Worm (Caenorhabditis elegans): ENCODE measurements around the gene gadr-4.

The gadr-4 gene

DNA sequence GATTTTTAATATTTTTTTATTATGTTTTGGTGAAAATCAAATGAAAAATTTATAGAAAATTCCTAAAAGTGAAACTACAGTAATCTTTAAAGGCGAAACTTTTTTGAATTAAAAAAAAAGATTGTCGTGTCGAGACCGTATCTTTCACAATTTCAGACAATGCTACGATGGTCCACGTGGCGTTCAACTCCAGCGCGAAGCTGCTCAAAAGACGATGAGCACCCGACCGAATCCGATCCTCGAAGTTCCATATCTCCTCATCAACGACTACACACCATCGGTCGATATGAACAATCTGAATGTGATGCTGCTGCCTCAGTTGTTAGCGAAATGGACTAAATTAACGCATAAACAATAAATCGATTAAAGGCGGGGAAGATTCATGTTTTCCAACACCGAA lies 19.7 kb downstream of the gadr-4 start:
- TF ChIP-seq lin-32 (GFP tag; optimal IDR thresholded peaks at IDR 0.05) (no peak), tbx-8 (GFP tag; optimal IDR thresholded peaks at IDR 0.05) (no peak), ceh-83 (GFP tag; optimal IDR thresholded peaks at IDR 0.05) (no peak), elt-1 (tag; optimal IDR thresholded peaks at IDR 0.05; ENCODE audit: borderline replicate concordance, insufficient read depth) (no peak), flh-1 (GFP tag; optimal IDR thresholded peaks at IDR 0.05) (no peak), lsy-2 (tag; optimal IDR thresholded peaks at IDR 0.05) (no peak), nhr-12 (tag; optimal IDR thresholded peaks at IDR 0.05) (no peak), unc-120 (tag; optimal IDR thresholded peaks at IDR 0.05; ENCODE audit: poor library complexity, severe bottlenecking) (no peak), ces-1 (GFP tag; optimal IDR thresholded peaks at IDR 0.05) (no peak), ztf-11 (tag; optimal IDR thresholded peaks at IDR 0.05) (no peak), pha-4 (tag; optimal IDR thresholded peaks at IDR 0.05) (no peak), sem-2 (GFP tag; optimal IDR thresholded peaks at IDR 0.05) (no peak), mls-2 (tag; optimal IDR thresholded peaks at IDR 0.05) (no peak), nhr-237 (tag; optimal IDR thresholded peaks at IDR 0.05) (no peak), snpc-4 (tag; optimal IDR thresholded peaks at IDR 0.05) (no peak), ham-2 (GFP tag; optimal IDR thresholded peaks at IDR 0.05) (no peak)

DNA sequence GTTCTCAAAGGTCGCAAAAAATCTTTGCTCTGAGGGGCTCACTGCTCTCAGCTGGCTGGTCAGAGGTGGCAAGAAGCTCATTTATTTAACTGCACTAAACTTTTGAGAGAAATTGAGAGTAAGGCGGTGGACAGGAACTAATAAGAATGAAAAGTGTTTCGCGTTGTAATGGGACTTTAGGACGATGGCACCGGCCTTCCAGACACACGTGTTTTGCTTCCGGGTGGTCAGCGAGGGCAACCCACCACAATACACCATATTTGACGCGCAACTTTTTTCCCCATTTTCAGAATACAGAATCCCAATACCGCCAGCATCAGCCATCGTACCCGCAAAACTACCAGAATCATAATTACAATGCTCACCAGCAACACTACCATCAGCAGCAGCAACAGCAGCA lies 22.3 kb downstream of the gadr-4 start:
- TF ChIP-seq zip-8 (tag; optimal IDR thresholded peaks at IDR 0.05) = no peak
- TF ChIP-seq flh-1 (GFP tag; optimal IDR thresholded peaks at IDR 0.05) = no peak
- no peak for TF ChIP-seq nhr-28 (tag; optimal IDR thresholded peaks at IDR 0.05)
- no peak for TF ChIP-seq nhr-2 (tag; optimal IDR thresholded peaks at IDR 0.05)
- TF ChIP-seq blmp-1 (tag; optimal IDR thresholded peaks at IDR 0.05) = no peak
- TF ChIP-seq hlh-1 (tag; optimal IDR thresholded peaks at IDR 0.05) = no peak
- no peak for TF ChIP-seq ztf-11 (tag; optimal IDR thresholded peaks at IDR 0.05)
- no peak for TF ChIP-seq nhr-12 (tag; optimal IDR thresholded peaks at IDR 0.05)
- no peak for TF ChIP-seq lin-13 (tag; optimal IDR thresholded peaks at IDR 0.05)

DNA sequence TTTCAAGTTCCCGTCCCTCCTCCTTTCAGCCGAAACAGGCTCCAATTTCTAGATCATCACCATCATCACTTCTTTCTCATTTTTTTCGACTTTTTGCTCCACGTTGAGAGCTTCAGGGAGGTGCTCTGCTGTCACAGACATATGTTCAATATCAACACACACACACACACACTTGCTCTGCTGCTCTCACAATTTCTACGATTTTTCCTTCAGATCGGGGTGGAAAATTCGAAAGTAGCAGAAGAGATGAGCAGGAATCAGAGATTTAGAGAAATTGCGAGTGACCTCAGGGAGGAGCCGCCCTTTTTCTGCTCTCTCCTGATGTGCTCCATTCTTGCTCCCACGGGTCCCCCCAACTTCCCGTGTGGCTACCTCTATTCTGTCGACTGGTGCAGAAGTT lies 23.8 kb downstream of the gadr-4 start, which contains the start of gene pqn-48:
Gene pqn-48, plus strand, starts transcription at position 344 of the 400 bp plus-strand sequence.
- TF ChIP-seq zip-8 (tag; optimal IDR thresholded peaks at IDR 0.05) = no peak
- peak; percentile 49 for TF ChIP-seq unc-120 (tag; optimal IDR thresholded peaks at IDR 0.05; ENCODE audit: poor library complexity, severe bottlenecking)
- TF ChIP-seq hlh-1 (tag; optimal IDR thresholded peaks at IDR 0.05) = peak; percentile 32
- no peak for TF ChIP-seq lin-32 (GFP tag; optimal IDR thresholded peaks at IDR 0.05)

DNA sequence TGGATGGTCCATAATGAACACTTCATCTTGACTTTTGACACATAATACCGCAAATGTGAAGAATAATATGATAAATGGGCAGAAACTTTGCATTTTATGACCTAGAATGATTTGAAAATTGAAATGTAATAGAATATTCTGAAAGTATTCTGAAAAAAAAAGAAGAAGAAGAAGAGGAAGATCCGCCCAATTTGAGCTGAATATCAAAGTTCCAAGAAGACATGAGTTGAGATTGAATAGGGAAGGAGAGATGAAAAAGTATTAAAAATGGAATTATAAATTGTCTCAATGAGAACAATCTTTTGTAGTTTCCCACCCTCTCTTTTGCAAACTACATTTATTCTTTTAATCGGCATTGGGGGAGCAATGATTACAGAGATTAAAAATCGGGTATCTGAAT lies 30.1 kb downstream of the gadr-4 start, which contains the start of gene K07D4.4:
Gene K07D4.4, minus strand, starts transcription at position 101 of the 400 bp plus-strand sequence.
- no peak for TF ChIP-seq sem-2 (GFP tag; optimal IDR thresholded peaks at IDR 0.05)
- no peak for TF ChIP-seq unc-120 (tag; optimal IDR thresholded peaks at IDR 0.05; ENCODE audit: poor library complexity, severe bottlenecking)
- no peak for TF ChIP-seq unc-62 (GFP tag; optimal IDR thresholded peaks at IDR 0.05)
- TF ChIP-seq M03D4.4 (tag; optimal IDR thresholded peaks at IDR 0.05) = no peak
- TF ChIP-seq elt-1 (tag; optimal IDR thresholded peaks at IDR 0.05; ENCODE audit: borderline replicate concordance, insufficient read depth) = no peak
- TF ChIP-seq unc-39 (tag; optimal IDR thresholded peaks at IDR 0.05) = no peak
- no peak for TF ChIP-seq blmp-1 (tag; optimal IDR thresholded peaks at IDR 0.05)

DNA sequence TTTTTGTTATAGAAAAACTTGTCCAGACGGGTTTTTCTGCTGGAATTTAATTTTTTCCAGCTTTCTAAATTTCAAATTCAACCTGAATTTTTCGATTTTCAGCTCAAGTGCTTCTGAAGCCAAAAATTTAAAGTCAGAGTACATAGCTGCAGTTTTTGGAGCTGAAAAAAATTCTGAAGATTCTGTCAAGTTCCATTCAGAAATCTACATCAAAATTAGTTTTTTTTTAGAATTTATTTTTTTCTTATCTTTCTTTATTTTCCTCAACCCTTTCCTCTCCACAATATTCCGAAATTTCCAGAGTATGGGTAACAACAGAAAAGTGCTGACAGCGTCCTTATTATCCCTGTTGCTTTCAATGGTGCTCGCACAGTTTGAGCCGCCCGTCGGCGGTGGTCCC lies 34.1 kb downstream of the gadr-4 start, which contains the start of gene K07D4.9:
Gene K07D4.9, plus strand, starts transcription at position 301 of the 400 bp plus-strand sequence.
- TF ChIP-seq bed-3 (GFP tag; optimal IDR thresholded peaks at IDR 0.05) = no peak

DNA sequence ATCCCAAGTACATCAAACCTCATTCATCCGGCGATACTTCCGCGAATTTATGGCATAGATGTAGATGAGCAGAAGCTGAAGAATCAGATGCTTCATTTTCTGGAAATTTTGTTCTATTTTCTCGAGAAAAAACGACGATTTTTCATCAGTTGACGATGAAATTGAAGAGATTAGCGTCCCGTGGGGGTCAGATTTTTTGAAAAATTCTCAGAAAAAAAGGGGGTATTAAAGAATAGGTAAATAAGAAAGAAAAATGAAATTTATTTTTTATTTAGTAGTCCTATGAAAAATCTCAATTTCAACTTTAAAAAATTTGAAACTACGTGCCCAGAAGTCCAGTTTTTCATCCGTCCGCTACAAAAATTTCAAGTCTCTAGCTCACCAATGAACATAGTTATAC lies 36.9 kb downstream of the gadr-4 start, which contains the start of gene K07D4.5:
Gene K07D4.5, minus strand, starts transcription at position 101 of the 400 bp plus-strand sequence.
- TF ChIP-seq ceh-83 (GFP tag; optimal IDR thresholded peaks at IDR 0.05) (no peak), mls-2 (tag; optimal IDR thresholded peaks at IDR 0.05) (no peak), nhr-2 (tag; optimal IDR thresholded peaks at IDR 0.05) (no peak), snpc-4 (tag; optimal IDR thresholded peaks at IDR 0.05) (no peak), ceh-43 (GFP tag; optimal IDR thresholded peaks at IDR 0.05) (no peak), mep-1 (tag; optimal IDR thresholded peaks at IDR 0.05) (no peak), mab-5 (tag; optimal IDR thresholded peaks at IDR 0.05) (no peak), ztf-11 (tag; optimal IDR thresholded peaks at IDR 0.05) (no peak), drap-1 (GFP tag; optimal IDR thresholded peaks at IDR 0.05) (no peak), lin-13 (tag; optimal IDR thresholded peaks at IDR 0.05) (no peak), bed-3 (GFP tag; optimal IDR thresholded peaks at IDR 0.05) (no peak), nhr-237 (tag; optimal IDR thresholded peaks at IDR 0.05) (no peak), lsy-2 (tag; optimal IDR thresholded peaks at IDR 0.05) (no peak), elt-3 (tag; optimal IDR thresholded peaks at IDR 0.05) (no peak), unc-120 (tag; optimal IDR thresholded peaks at IDR 0.05; ENCODE audit: poor library complexity, severe bottlenecking) (no peak), sem-2 (GFP tag; optimal IDR thresholded peaks at IDR 0.05) (no peak)
